Worm (Caenorhabditis elegans): ENCODE measurements around the gene irld-22.

DNA sequence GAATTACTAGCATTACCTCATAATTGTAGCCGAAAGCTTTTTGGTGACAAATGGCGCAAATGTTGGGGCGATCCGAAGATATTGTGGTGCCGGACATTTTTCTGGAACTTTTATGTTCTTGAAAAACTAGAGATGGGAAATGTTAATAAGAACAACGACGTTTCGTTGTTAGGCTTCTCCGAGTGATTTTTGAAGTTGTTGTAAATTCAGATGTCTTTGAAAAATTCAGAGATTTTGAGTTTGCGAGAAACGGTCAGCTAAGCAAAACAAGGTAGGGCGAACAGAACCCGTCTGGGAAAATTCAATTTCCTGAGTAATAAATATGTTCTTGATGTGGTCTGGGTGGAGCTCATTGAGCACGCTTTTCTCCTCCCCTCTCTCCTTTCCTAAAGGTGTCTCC, 13.9 kb downstream of the irld-22 start, which contains the start of gene nhr-124:
- no peak for TF ChIP-seq unc-39 (tag; optimal IDR thresholded peaks at IDR 0.05)
- no peak for TF ChIP-seq lin-39 (tag; optimal IDR thresholded peaks at IDR 0.05)
- no peak for TF ChIP-seq nhr-237 (tag; optimal IDR thresholded peaks at IDR 0.05)
- no peak for TF ChIP-seq ama-1 (optimal IDR thresholded peaks at IDR 0.05)
- TF ChIP-seq zag-1 (tag; optimal IDR thresholded peaks at IDR 0.05), result no peak
- TF ChIP-seq ceh-16 (tag; optimal IDR thresholded peaks at IDR 0.05), result no peak
- no peak for TF ChIP-seq sea-2 (GFP tag; optimal IDR thresholded peaks at IDR 0.05)

All from whole organism, L3 larva.